Worm (Caenorhabditis elegans) whole organism, L4 larva: ENCODE measurements around the gene nbet-1.
A peak's percentile ranks its signal among the peaks of the same experiment; 100 is the strongest.

ENCODE experiments used
- F10B5.3 ChIP-seq: sonication (generic microtip); optimal IDR thresholded peaks from 2 replicates; lab custom pipeline; 2016; ENCODE audit warnings: mild to moderate bottlenecking, missing genetic modification characterization, missing compliant biosample characterization
- R02D3.7 ChIP-seq: fragments of 150-350 bp; sonication (generic microtip); optimal IDR thresholded peaks from 3 replicates; lab custom pipeline; 2014; ENCODE audit warnings: missing biosample characterization, missing genetic modification characterization
- Y105C5A.15 ChIP-seq: fragments of 200-800 bp; sonication (Bioruptor generic); IDR thresholded peaks from 2 replicates; pipeline ENCODE4 v1.3.6; 2022; ENCODE audit warnings: missing genetic modification characterization, missing compliant biosample characterization
- Y5F2A.4 ChIP-seq: fragments of 200-800 bp; sonication (Bioruptor generic); optimal IDR thresholded peaks from 2 replicates; lab custom pipeline; 2018; ENCODE audit warnings: mild to moderate bottlenecking, missing genetic modification characterization, missing compliant biosample characterization
- Y75B8A.6 ChIP-seq: fragments of 200-800 bp; sonication (Bioruptor generic); IDR thresholded peaks from 2 replicates; pipeline ENCODE4 v1.3.6; 2022; ENCODE audit warnings: missing genetic modification reagents, missing genetic modification characterization, missing compliant biosample characterization
- ZK337.2 ChIP-seq: fragments of 200-800 bp; sonication (Bioruptor generic); IDR thresholded peaks from 2 replicates; pipeline ENCODE4 v1.3.6; 2022; ENCODE audit warnings: missing genetic modification reagents, missing genetic modification characterization, missing compliant biosample characterization
- ZK546.5 ChIP-seq, 2 experiments: sonication (generic microtip); optimal IDR thresholded peaks; 2 replicates each; lab custom pipeline; 2017; ENCODE audit warnings: missing biosample characterization in 2 of 2, missing genetic modification characterization in 2 of 2
- aly-2 ChIP-seq: sonication (generic microtip); optimal IDR thresholded peaks from 2 replicates; lab custom pipeline; 2018; ENCODE audit warnings: missing biosample characterization, missing genetic modification characterization
- arid-1 ChIP-seq: fragments of 200-800 bp; sonication (Bioruptor generic); conservative IDR thresholded peaks from 2 replicates; pipeline ENCODE4 v1.3.6; 2022; ENCODE audit warnings: missing genetic modification reagents, missing genetic modification characterization, missing compliant biosample characterization
- attf-4 ChIP-seq: sonication (generic microtip); optimal IDR thresholded peaks from 3 replicates; lab custom pipeline; 2017; ENCODE audit warnings: missing biosample characterization, missing genetic modification characterization
- ces-1 ChIP-seq: fragments of 150-350 bp; sonication (generic microtip); optimal IDR thresholded peaks from 4 replicates; lab custom pipeline; 2014; ENCODE audit warnings: missing biosample characterization, missing genetic modification reagents, missing genetic modification characterization
- cey-2 ChIP-seq: sonication (generic microtip); optimal IDR thresholded peaks from 3 replicates; lab custom pipeline; 2017; ENCODE audit warnings: missing genetic modification characterization, mild to moderate bottlenecking, missing compliant biosample characterization, antibody characterized with exemption, borderline replicate concordance; ENCODE audit not compliant: insufficient read depth
- ctbp-1 ChIP-seq: fragments of 200-800 bp; sonication (Bioruptor generic); IDR thresholded peaks from 2 replicates; pipeline ENCODE4 v1.3.6; 2022; ENCODE audit warnings: missing genetic modification reagents, missing genetic modification characterization, missing compliant biosample characterization
- daf-12 ChIP-seq: fragments of 150-350 bp; optimal IDR thresholded peaks from 2 replicates; lab custom pipeline; 2014; ENCODE audit warnings: missing biosample characterization, missing genetic modification reagents, missing genetic modification characterization
- daf-19 ChIP-seq: fragments of 200-800 bp; sonication (Bioruptor generic); conservative IDR thresholded peaks from 2 replicates; pipeline ENCODE4 v1.3.6; 2022; ENCODE audit warnings: missing genetic modification characterization, missing compliant biosample characterization
- dmd-8 ChIP-seq: fragments of 200-800 bp; sonication (Bioruptor generic); IDR thresholded peaks from 2 replicates; pipeline ENCODE4 v1.3.6; 2022; ENCODE audit warnings: missing genetic modification characterization, missing compliant biosample characterization
- dmd-9 ChIP-seq: fragments of 200-800 bp; sonication (Bioruptor generic); IDR thresholded peaks from 2 replicates; pipeline ENCODE4 v1.3.6; 2022; ENCODE audit warnings: missing genetic modification reagents, missing genetic modification characterization, missing compliant biosample characterization
- duxl-1 ChIP-seq: sonication (generic microtip); optimal IDR thresholded peaks from 2 replicates; lab custom pipeline; 2016; ENCODE audit warnings: mild to moderate bottlenecking, missing genetic modification characterization, moderate library complexity, missing compliant biosample characterization; ENCODE audit not compliant: poor library complexity
- fkh-10 ChIP-seq: fragments of 150-350 bp; optimal IDR thresholded peaks from 2 replicates; lab custom pipeline; 2014; ENCODE audit warnings: missing biosample characterization, missing genetic modification reagents, missing genetic modification characterization
- fos-1 ChIP-seq: fragments of 150-350 bp; optimal IDR thresholded peaks from 2 replicates; lab custom pipeline; 2014; ENCODE audit warnings: missing biosample characterization, missing genetic modification characterization
- hif-1 ChIP-seq, 2 experiments: sonication (generic microtip); optimal IDR thresholded peaks; 2 replicates each; lab custom pipeline; 2016 to 2017; ENCODE audit warnings: missing compliant biosample characterization in 2 of 2, missing genetic modification characterization in 2 of 2, missing genetic modification reagents in 2 of 2, missing genotype in 2 of 2, mild to moderate bottlenecking in 1 of 2
- hlh-30 ChIP-seq: sonication (generic microtip); optimal IDR thresholded peaks from 2 replicates; lab custom pipeline; 2017; ENCODE audit warnings: antibody characterized with exemption, mild to moderate bottlenecking, missing genetic modification characterization, missing compliant biosample characterization; ENCODE audit not compliant: insufficient read depth
- jun-1 ChIP-seq: fragments of 150-350 bp; optimal IDR thresholded peaks from 2 replicates; lab custom pipeline; 2014; ENCODE audit warnings: missing biosample characterization, missing genetic modification reagents, missing genetic modification characterization
- lin-15B ChIP-seq: fragments of 150-350 bp; sonication (generic microtip); optimal IDR thresholded peaks from 3 replicates; lab custom pipeline; 2014; ENCODE audit warnings: missing biosample characterization, missing genetic modification characterization
- lin-29 ChIP-seq: fragments of 200-800 bp; sonication (Bioruptor generic); IDR thresholded peaks from 2 replicates; pipeline ENCODE4 v1.3.6; 2022; ENCODE audit warnings: missing genetic modification reagents, missing genetic modification characterization, missing compliant biosample characterization
- lin-39 ChIP-seq: fragments of 150-350 bp; optimal IDR thresholded peaks from 2 replicates; lab custom pipeline; 2014; ENCODE audit warnings: missing biosample characterization, missing genetic modification reagents, missing genetic modification characterization
- mdl-1 ChIP-seq, 2 experiments: fragments of 150-350 bp in 1 of 2; sonication (generic microtip) in 1 of 2; optimal IDR thresholded peaks; 2 replicates each; lab custom pipeline; 2014 to 2017; ENCODE audit warnings: missing biosample characterization in 2 of 2, missing genetic modification characterization in 2 of 2
- mdt-29 ChIP-seq: fragments of 200-800 bp; sonication (Bioruptor generic); IDR thresholded peaks from 2 replicates; pipeline ENCODE4 v1.3.6; 2022; ENCODE audit warnings: missing genetic modification reagents, missing genetic modification characterization, missing compliant biosample characterization
- mep-1 ChIP-seq: fragments of 150-350 bp; sonication (generic microtip); optimal IDR thresholded peaks from 3 replicates; lab custom pipeline; 2014; ENCODE audit warnings: missing biosample characterization, missing genetic modification characterization
- nhr-10 ChIP-seq: fragments of 150-350 bp; optimal IDR thresholded peaks from 2 replicates; lab custom pipeline; 2014; ENCODE audit warnings: missing biosample characterization, missing genetic modification characterization
- nhr-237 ChIP-seq: sonication (generic microtip); optimal IDR thresholded peaks from 2 replicates; lab custom pipeline; 2017; ENCODE audit warnings: missing biosample characterization, missing genetic modification characterization
- nhr-28 ChIP-seq: fragments of 150-350 bp; optimal IDR thresholded peaks from 2 replicates; lab custom pipeline; 2014; ENCODE audit warnings: missing biosample characterization, missing genetic modification characterization
- nhr-42 ChIP-seq: fragments of 200-800 bp; sonication (Bioruptor generic); IDR thresholded peaks from 2 replicates; pipeline ENCODE4 v1.3.6; 2022; ENCODE audit warnings: missing genetic modification characterization, missing compliant biosample characterization
- nhr-48 ChIP-seq: sonication (generic microtip); optimal IDR thresholded peaks from 2 replicates; lab custom pipeline; 2016; ENCODE audit warnings: mild to moderate bottlenecking, missing genetic modification characterization, missing compliant biosample characterization
- nhr-6 ChIP-seq: fragments of 150-350 bp; optimal IDR thresholded peaks from 2 replicates; lab custom pipeline; 2014; ENCODE audit warnings: missing biosample characterization, missing genetic modification characterization
- pha-4 ChIP-seq, 2 experiments: fragments of 150-350 bp in 1 of 2; fragments of 200-800 bp in 1 of 2; sonication (Bioruptor generic) in 1 of 2; IDR thresholded peaks in 1 of 2; optimal IDR thresholded peaks in 1 of 2; 2 replicates each; pipeline versions ENCODE4 v1.3.6 to Lab custom; 2014 to 2022; ENCODE audit warnings: missing genetic modification characterization in 2 of 2, missing genetic modification reagents in 2 of 2, missing biosample characterization in 1 of 2, missing compliant biosample characterization in 1 of 2
- php-3 ChIP-seq: fragments of 200-800 bp; sonication (Bioruptor generic); IDR thresholded peaks from 2 replicates; pipeline ENCODE4 v1.3.6; 2022; ENCODE audit warnings: missing genetic modification reagents, missing genetic modification characterization, missing compliant biosample characterization
- pqm-1 ChIP-seq: sonication (generic microtip); optimal IDR thresholded peaks from 2 replicates; lab custom pipeline; 2017; ENCODE audit warnings: missing biosample characterization, missing genetic modification characterization
- rbr-2 ChIP-seq: sonication (generic microtip); optimal IDR thresholded peaks from 2 replicates; lab custom pipeline; 2016; ENCODE audit warnings: missing genotype, missing genetic modification characterization, missing compliant biosample characterization
- sdz-12 ChIP-seq: fragments of 200-800 bp; sonication (Bioruptor generic); optimal IDR thresholded peaks from 2 replicates; lab custom pipeline; 2018; ENCODE audit warnings: mild to moderate bottlenecking, missing genetic modification characterization, missing compliant biosample characterization
- snpc-4 ChIP-seq: fragments of 150-350 bp; optimal IDR thresholded peaks from 2 replicates; lab custom pipeline; 2014; ENCODE audit warnings: missing biosample characterization, missing genetic modification characterization
- spr-1 ChIP-seq: sonication (generic microtip); optimal IDR thresholded peaks from 2 replicates; lab custom pipeline; 2016; ENCODE audit warnings: mild to moderate bottlenecking, missing genetic modification characterization, missing compliant biosample characterization
- spr-3 ChIP-seq: fragments of 200-800 bp; sonication (Bioruptor generic); optimal IDR thresholded peaks from 2 replicates; lab custom pipeline; 2018; ENCODE audit warnings: mild to moderate bottlenecking, missing genetic modification characterization, missing compliant biosample characterization
- unc-130 ChIP-seq: sonication (generic microtip); optimal IDR thresholded peaks from 2 replicates; lab custom pipeline; 2016; ENCODE audit warnings: missing genetic modification reagents, missing genetic modification characterization, missing compliant biosample characterization
- unc-39 ChIP-seq: sonication (generic microtip); optimal IDR thresholded peaks from 2 replicates; lab custom pipeline; 2017; ENCODE audit warnings: missing biosample characterization, missing genetic modification characterization
- unc-62 ChIP-seq, 3 experiments: fragments of 150-350 bp in 1 of 3; sonication (generic microtip); optimal IDR thresholded peaks in 2 of 3; peaks in 1 of 3; 1 replicate in 1 of 3; 2 replicates in 2 of 3; lab custom pipeline; 2014 to 2017; ENCODE audit warnings: missing biosample characterization in 3 of 3, missing genetic modification characterization in 3 of 3, missing genetic modification reagents in 3 of 3, missing genotype in 1 of 3
- zfp-3 ChIP-seq: fragments of 200-800 bp; sonication (Bioruptor generic); conservative IDR thresholded peaks from 2 replicates; pipeline ENCODE4 v1.3.6; 2022; ENCODE audit warnings: missing genetic modification reagents, missing genetic modification characterization, missing compliant biosample characterization
- zip-11 ChIP-seq: fragments of 200-800 bp; sonication (Bioruptor generic); IDR thresholded peaks from 2 replicates; pipeline ENCODE4 v1.3.6; 2022; ENCODE audit warnings: missing genetic modification characterization, missing compliant biosample characterization
- ztf-11 ChIP-seq: fragments of 150-350 bp; optimal IDR thresholded peaks from 2 replicates; lab custom pipeline; 2014; ENCODE audit warnings: missing biosample characterization, missing genetic modification characterization
- ztf-7 ChIP-seq: fragments of 150-350 bp; optimal IDR thresholded peaks from 2 replicates; lab custom pipeline; 2014; ENCODE audit warnings: missing biosample characterization, missing genetic modification characterization

The nbet-1 gene

DNA sequence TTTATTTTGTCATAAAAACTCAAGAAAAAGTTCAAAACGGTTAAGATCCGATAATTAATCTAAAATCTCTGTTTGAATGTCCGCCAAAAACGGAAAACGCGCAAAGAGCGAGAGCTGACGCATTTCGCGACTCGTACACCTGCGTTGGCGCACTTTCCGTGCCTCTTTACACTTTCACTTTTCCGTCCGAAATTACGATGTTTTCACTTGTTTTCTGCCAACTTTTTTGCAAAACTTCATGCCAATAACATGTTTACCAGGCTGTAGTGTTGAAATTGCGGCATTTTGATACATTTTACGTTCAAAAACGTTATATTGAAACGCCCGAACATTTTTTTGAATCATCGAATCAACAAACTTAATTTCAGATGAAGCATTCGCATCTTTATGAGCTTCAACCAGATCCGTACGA lies 25.5 kb upstream of the nbet-1 start, which contains the start of gene W03F8.4 (continued):
- TF ChIP-seq hlh-30 (tag; lab: Kevin White, UChicago) (peak; percentile 85), F10B5.3 (peak; percentile 82), fkh-10 (GFP tag; lab: Kevin White, UChicago) (peak; percentile 24), pqm-1 (tag; lab: Kevin White, UChicago) (no peak), lin-39 (tag; lab: Kevin White, UChicago) (no peak), pha-4 (GFP tag; IDR thresholded peaks at IDR 0.05; lab: Robert Waterston, UW) (no peak), pha-4 (tag; optimal IDR thresholded peaks at IDR 0.05; lab: Kevin White, UChicago) (no peak), nhr-48 (peak; percentile 82), ZK337.2 (peak; percentile 71; the same call in 1 of the 2 replicates), lin-15B (tag; lab: Kevin White, UChicago) (peak; percentile 69), nhr-10 (tag; lab: Kevin White, UChicago) (no peak), php-3 (GFP tag; lab: Robert Waterston, UW) (peak; percentile 83), jun-1 (tag; lab: Kevin White, UChicago) (peak; percentile 44), dmd-8 (GFP tag; lab: Robert Waterston, UW) (no peak), mdt-29 (GFP tag; lab: Robert Waterston, UW) (peak; percentile 56; the same call in 1 of the 2 replicates), Y75B8A.6 (GFP tag; lab: Robert Waterston, UW) (no peak), nhr-6 (tag; lab: Kevin White, UChicago) (peak; percentile 81), mdl-1 (tag; optimal IDR thresholded peaks at IDR 0.05; lab: Kevin White, UChicago) (peak in 1 of 2 experiments; percentile 28), fos-1 (no peak), unc-130 (GFP tag; lab: Kevin White, UChicago) (peak; percentile 51), mep-1 (tag; lab: Kevin White, UChicago) (peak; percentile 95), spr-1 (tag; lab: Kevin White, UChicago) (peak; percentile 92), aly-2 (tag; lab: Kevin White, UChicago) (no peak), unc-39 (no peak), ztf-7 (no peak), ZK546.5 (tag; optimal IDR thresholded peaks at IDR 0.05; lab: Kevin White, UChicago) (no peak), nhr-237 (tag; lab: Kevin White, UChicago) (no peak), Y5F2A.4 (no peak), unc-62 (GFP tag; optimal IDR thresholded peaks at IDR 0.05 in 1 of 2; lab: Kevin White, UChicago) (peak in 1 of 2 experiments; percentile 86), unc-62 (tag; optimal IDR thresholded peaks at IDR 0.05; lab: Kevin White, UChicago) (no peak), ces-1 (GFP tag; lab: Kevin White, UChicago) (no peak), arid-1 (peak; percentile 86; the same call in 1 of the 2 replicates), zip-11 (GFP tag; lab: Robert Waterston, UW) (no peak), attf-4 (tag; lab: Kevin White, UChicago) (no peak), R02D3.7 (tag; lab: Kevin White, UChicago) (no peak), nhr-42 (peak; percentile 82), spr-3 (peak; percentile 65), nhr-28 (tag; lab: Kevin White, UChicago) (peak; percentile 80), ztf-11 (tag; lab: Kevin White, UChicago) (no peak), Y105C5A.15 (GFP tag; lab: Robert Waterston, UW) (no peak), dmd-9 (no peak), cey-2 (tag; lab: Kevin White, UChicago) (no peak), rbr-2 (tag; lab: Kevin White, UChicago) (peak; percentile 92), daf-19 (GFP tag; lab: Robert Waterston, UW) (peak; percentile 65; the same call in 1 of the 2 replicates), hif-1 (tag; optimal IDR thresholded peaks at IDR 0.05; lab: Kevin White, UChicago) (peak; percentile 29 to 72), duxl-1 (tag; lab: Kevin White, UChicago) (peak; percentile 90), zfp-3 (GFP tag; lab: Robert Waterston, UW) (no peak; the same call in 1 of the 2 replicates), snpc-4 (tag; lab: Kevin White, UChicago) (peak; percentile 54), lin-29 (GFP tag; lab: Robert Waterston, UW) (peak; percentile 88), daf-12 (tag; lab: Kevin White, UChicago) (no peak), sdz-12 (GFP tag; lab: Kevin White, UChicago) (no peak), ctbp-1 (GFP tag; lab: Robert Waterston, UW) (peak; percentile 83)
